Fruit fly (Drosophila melanogaster) whole organism, wandering third instar larva: ENCODE results near the gene CG12499.

Experiments used
- Abd-B ChIP-seq: fragments of >200 bp; optimal IDR thresholded peaks from 2 replicates; lab custom pipeline; 2017; ENCODE audit warnings: missing biosample characterization, missing genetic modification characterization
- CG32264 ChIP-seq: fragments of 200-800 bp; sonication (Bioruptor generic); optimal IDR thresholded peaks from 2 replicates; lab custom pipeline; 2016; ENCODE audit warnings: missing biosample characterization, missing genetic modification characterization
- CG9705 ChIP-seq: fragments of 200-800 bp; sonication (Bioruptor generic); optimal IDR thresholded peaks from 2 replicates; lab custom pipeline; 2018; ENCODE audit warnings: missing biosample characterization, mild to moderate bottlenecking, missing genetic modification characterization
- CrebA ChIP-seq: fragments of 200-800 bp; sonication (Bioruptor generic); optimal IDR thresholded peaks from 2 replicates; lab custom pipeline; 2016; ENCODE audit warnings: missing biosample characterization, mild to moderate bottlenecking, missing genetic modification characterization, borderline replicate concordance
- Dfd ChIP-seq: fragments of >200 bp; optimal IDR thresholded peaks from 2 replicates; lab custom pipeline; 2017; ENCODE audit warnings: missing biosample characterization, missing genetic modification characterization
- Dif ChIP-seq: fragments of 200-275, 200-300 bp; sonication (Bioruptor generic); optimal IDR thresholded peaks from 2 replicates; lab custom pipeline; 2018; ENCODE audit warnings: missing biosample characterization, missing genetic modification characterization; ENCODE audit not compliant: partially characterized antibody
- GATAd ChIP-seq: sonication (Bioruptor generic); optimal IDR thresholded peaks from 2 replicates; lab custom pipeline; 2016; ENCODE audit warnings: missing biosample characterization, missing genetic modification characterization
- HLH106 ChIP-seq: fragments of 200-800 bp; optimal IDR thresholded peaks from 3 replicates; lab custom pipeline; 2019; ENCODE audit warnings: missing biosample characterization, mild to moderate bottlenecking, missing genetic modification characterization, moderate library complexity
- Hnf4 ChIP-seq: fragments of 200-800 bp; sonication (Bioruptor generic); optimal IDR thresholded peaks from 2 replicates; lab custom pipeline; 2016; ENCODE audit warnings: missing biosample characterization, mild to moderate bottlenecking, missing genetic modification characterization
- Hr78 ChIP-seq: fragments of >200 bp; optimal IDR thresholded peaks from 2 replicates; lab custom pipeline; 2017; ENCODE audit warnings: missing biosample characterization, missing genetic modification characterization
- Hr83 ChIP-seq: fragments of 200-300 bp; sonication (Bioruptor generic); optimal IDR thresholded peaks from 2 replicates; lab custom pipeline; 2016; ENCODE audit warnings: missing biosample characterization, mild to moderate bottlenecking, missing genetic modification characterization, moderate library complexity; ENCODE audit not compliant: poor library complexity, severe bottlenecking
- Jra ChIP-seq: sonication (Bioruptor generic); optimal IDR thresholded peaks from 2 replicates; lab custom pipeline; 2016; ENCODE audit warnings: missing biosample characterization, missing genetic modification characterization
- Mio ChIP-seq: sonication (Bioruptor generic); optimal IDR thresholded peaks from 2 replicates; lab custom pipeline; 2016; ENCODE audit warnings: missing biosample characterization, missing genetic modification characterization
- Myc ChIP-seq: fragments of >200 bp; optimal IDR thresholded peaks from 2 replicates; lab custom pipeline; 2017
- N ChIP-seq: fragments of >200 bp; optimal IDR thresholded peaks from 2 replicates; lab custom pipeline; 2018; ENCODE audit warnings: missing biosample characterization, missing external identifiers, missing genetic modification characterization
- OdsH ChIP-seq: fragments of 200-800 bp; sonication (Bioruptor generic); optimal IDR thresholded peaks from 2 replicates; lab custom pipeline; 2016; ENCODE audit warnings: missing biosample characterization, mild to moderate bottlenecking, missing genetic modification characterization
- Rel ChIP-seq, 2 experiments: fragments of 200-800 bp; sonication (Bioruptor generic) in 1 of 2; optimal IDR thresholded peaks; 2 replicates in 1 of 2; 3 replicates in 1 of 2; lab custom pipeline; 2016 to 2019; ENCODE audit warnings: mild to moderate bottlenecking in 2 of 2, missing biosample characterization in 2 of 2, missing genetic modification characterization in 2 of 2, moderate library complexity in 1 of 2
- Sp1 ChIP-seq: fragments of 200-800 bp; sonication (Bioruptor generic); optimal IDR thresholded peaks from 3 replicates; lab custom pipeline; 2019; ENCODE audit warnings: missing biosample characterization, mild to moderate bottlenecking, missing genetic modification characterization, moderate library complexity
- Vsx2 ChIP-seq: fragments of 200-300, 225-300 bp; sonication (Bioruptor generic); optimal IDR thresholded peaks from 2 replicates; lab custom pipeline; 2018; ENCODE audit warnings: missing biosample characterization, missing genetic modification characterization; ENCODE audit not compliant: partially characterized antibody
- br ChIP-seq: fragments of 200-800 bp; sonication (Bioruptor generic); optimal IDR thresholded peaks from 2 replicates; lab custom pipeline; 2016; ENCODE audit warnings: missing biosample characterization, missing genetic modification characterization
- brk ChIP-seq: fragments of 200-800 bp; sonication (Bioruptor generic); optimal IDR thresholded peaks from 2 replicates; lab custom pipeline; 2016; ENCODE audit warnings: missing biosample characterization, mild to moderate bottlenecking, missing genetic modification characterization
- dl ChIP-seq, 2 experiments: fragments of 175-275, 200-275 bp in 1 of 2; fragments of 200-275 bp in 1 of 2; sonication (Bioruptor generic); optimal IDR thresholded peaks; lab custom pipeline; 2018; ENCODE audit warnings: mild to moderate bottlenecking in 2 of 2, missing biosample characterization in 2 of 2, missing genetic modification characterization in 2 of 2, moderate library complexity in 2 of 2; ENCODE audit not compliant: partially characterized antibody in 2 of 2, insufficient read depth in 1 of 2
- dmrt93B ChIP-seq: fragments of 200-800 bp; sonication (Bioruptor generic); optimal IDR thresholded peaks from 2 replicates; lab custom pipeline; 2018; ENCODE audit warnings: missing biosample characterization, mild to moderate bottlenecking, missing genetic modification characterization
- dsf ChIP-seq: sonication (Bioruptor generic); optimal IDR thresholded peaks from 2 replicates; lab custom pipeline; 2016; ENCODE audit warnings: missing biosample characterization, missing genetic modification characterization, borderline replicate concordance
- ey ChIP-seq: fragments of 200-800 bp; sonication (Bioruptor generic); optimal IDR thresholded peaks from 2 replicates; lab custom pipeline; 2016; ENCODE audit warnings: missing biosample characterization, missing genetic modification characterization
- foxo ChIP-seq, 2 experiments: fragments of 200-800 bp; sonication (Bioruptor generic); optimal IDR thresholded peaks; 2 replicates in 1 of 2; 3 replicates in 1 of 2; lab custom pipeline; 2016 to 2017; ENCODE audit warnings: missing biosample characterization in 2 of 2, missing genetic modification characterization in 2 of 2
- fru ChIP-seq: fragments of 200-800 bp; sonication (Bioruptor generic); optimal IDR thresholded peaks from 3 replicates; lab custom pipeline; 2016; ENCODE audit warnings: missing biosample characterization, mild to moderate bottlenecking, missing genetic modification characterization
- h ChIP-seq: fragments of 200-800 bp; sonication (Bioruptor generic); optimal IDR thresholded peaks from 3 replicates; lab custom pipeline; 2016; ENCODE audit warnings: missing biosample characterization, mild to moderate bottlenecking, missing genetic modification characterization
- jim ChIP-seq: fragments of 175-275, 200-325 bp; sonication (Bioruptor generic); optimal IDR thresholded peaks from 2 replicates; lab custom pipeline; 2016; ENCODE audit warnings: missing biosample characterization, mild to moderate bottlenecking, missing genetic modification characterization
- lola ChIP-seq: fragments of >200 bp; optimal IDR thresholded peaks from 2 replicates; lab custom pipeline; 2017; ENCODE audit warnings: missing biosample characterization, missing genetic modification characterization
- pan ChIP-seq: fragments of >200 bp; optimal IDR thresholded peaks from 2 replicates; lab custom pipeline; 2017
- psq ChIP-seq: fragments of 200-800 bp; sonication (Bioruptor generic); optimal IDR thresholded peaks from 3 replicates; lab custom pipeline; 2017; ENCODE audit warnings: missing biosample characterization, mild to moderate bottlenecking, missing genetic modification characterization, moderate library complexity
- rgr ChIP-seq: fragments of 200-800 bp; sonication (Bioruptor generic); optimal IDR thresholded peaks from 3 replicates; lab custom pipeline; 2016; ENCODE audit warnings: missing biosample characterization, mild to moderate bottlenecking, missing genetic modification characterization
- sage ChIP-seq: fragments of 200-800 bp; sonication (Bioruptor generic); optimal IDR thresholded peaks from 2 replicates; lab custom pipeline; 2016; ENCODE audit warnings: missing biosample characterization, mild to moderate bottlenecking, missing genetic modification characterization
- sv ChIP-seq: fragments of 200-800 bp; sonication (Bioruptor generic); optimal IDR thresholded peaks from 3 replicates; lab custom pipeline; 2016; ENCODE audit warnings: missing biosample characterization, missing genetic modification characterization
- tai ChIP-seq: sonication (Bioruptor generic); optimal IDR thresholded peaks from 2 replicates; lab custom pipeline; 2016; ENCODE audit warnings: missing biosample characterization, missing genetic modification characterization
- usp ChIP-seq: fragments of >200 bp; optimal IDR thresholded peaks from 2 replicates; lab custom pipeline; 2017; ENCODE audit warnings: missing biosample characterization, missing genetic modification characterization
- woc ChIP-seq: sonication (Bioruptor generic); optimal IDR thresholded peaks from 2 replicates; lab custom pipeline; 2016; ENCODE audit warnings: missing biosample characterization, mild to moderate bottlenecking, missing genetic modification characterization

The CG12499 gene

dm6 chr3R:22421618-22422017, 24.8 kb downstream of the CG12499 start:
- no peak for TF ChIP-seq Hr78 (GFP tag; lab: Kevin White, UChicago)
- no peak for TF ChIP-seq Jra
- no peak for TF ChIP-seq Myc
- no peak for TF ChIP-seq Dif (GFP tag; lab: Kevin White, UChicago)
- TF ChIP-seq jim (GFP tag; lab: Kevin White, UChicago): no peak
- TF ChIP-seq HLH106: peak; percentile 84
- TF ChIP-seq foxo (GFP tag; optimal IDR thresholded peaks at IDR 0.05; lab: Kevin White, UChicago): peak; percentile 44 to 86
- TF ChIP-seq woc (GFP tag; lab: Kevin White, UChicago): peak; percentile 67
- TF ChIP-seq sv (GFP tag; lab: Kevin White, UChicago): peak; percentile 29
- peak; percentile 76 for TF ChIP-seq br (GFP tag; lab: Kevin White, UChicago)
- TF ChIP-seq Rel (GFP tag; optimal IDR thresholded peaks at IDR 0.05; lab: Kevin White, UChicago): no peak
- TF ChIP-seq Rel (tag; optimal IDR thresholded peaks at IDR 0.05; lab: Kevin White, UChicago): peak; percentile 47
- TF ChIP-seq psq (GFP tag; lab: Kevin White, UChicago): peak; percentile 70
- peak; percentile 85 for TF ChIP-seq h (GFP tag; lab: Kevin White, UChicago)
- peak; percentile 82 for TF ChIP-seq ey (GFP tag; lab: Kevin White, UChicago)
- TF ChIP-seq rgr (GFP tag; lab: Kevin White, UChicago): peak; percentile 83
- no peak for TF ChIP-seq Hnf4 (GFP tag; lab: Kevin White, UChicago)
- TF ChIP-seq CG32264 (GFP tag; lab: Kevin White, UChicago): peak; percentile 81
- TF ChIP-seq N: no peak
- no peak for TF ChIP-seq dl (GFP tag; optimal IDR thresholded peaks at IDR 0.05; lab: Kevin White, UChicago; ENCODE audit: insufficient read depth in 1 of 2, partially characterized antibody in 2 of 2)
- TF ChIP-seq usp (GFP tag; lab: Kevin White, UChicago): no peak
- no peak for TF ChIP-seq Mio (GFP tag; lab: Kevin White, UChicago)
- no peak for TF ChIP-seq dmrt93B (GFP tag; lab: Kevin White, UChicago)
- TF ChIP-seq Hr83 (GFP tag; lab: Kevin White, UChicago): peak; percentile 44
- TF ChIP-seq Dfd (GFP tag; lab: Kevin White, UChicago): no peak
- TF ChIP-seq GATAd: no peak
- TF ChIP-seq tai (GFP tag; lab: Kevin White, UChicago): no peak
- TF ChIP-seq Abd-B: no peak
- TF ChIP-seq Vsx2 (GFP tag; lab: Kevin White, UChicago): no peak
- TF ChIP-seq pan (lab: Kevin White, UChicago): no peak
- peak; percentile 79 for TF ChIP-seq OdsH (GFP tag; lab: Kevin White, UChicago)
- TF ChIP-seq Sp1 (GFP tag; lab: Kevin White, UChicago): peak; percentile 70
- no peak for TF ChIP-seq dsf (GFP tag; lab: Kevin White, UChicago)
- peak; percentile 10 for TF ChIP-seq CG9705
- TF ChIP-seq sage (GFP tag; lab: Kevin White, UChicago): peak; percentile 35
- no peak for TF ChIP-seq brk (GFP tag; lab: Kevin White, UChicago)
- TF ChIP-seq lola (GFP tag; lab: Kevin White, UChicago): no peak
- TF ChIP-seq fru: peak; percentile 85
- TF ChIP-seq CrebA (GFP tag; lab: Kevin White, UChicago): no peak

- TF ChIP-seq Rel (GFP tag; optimal IDR thresholded peaks at IDR 0.05; lab: Kevin White, UChicago) (no peak), Rel (tag; optimal IDR thresholded peaks at IDR 0.05; lab: Kevin White, UChicago) (peak; percentile 42), HLH106 (no peak), dl (GFP tag; optimal IDR thresholded peaks at IDR 0.05; lab: Kevin White, UChicago; ENCODE audit: insufficient read depth in 1 of 2, partially characterized antibody in 2 of 2) (no peak), rgr (GFP tag; lab: Kevin White, UChicago) (peak; percentile 55), Vsx2 (GFP tag; lab: Kevin White, UChicago) (peak; percentile 55), h (GFP tag; lab: Kevin White, UChicago) (peak; percentile 51), Sp1 (GFP tag; lab: Kevin White, UChicago) (peak; percentile 7), fru (no peak), sage (GFP tag; lab: Kevin White, UChicago) (peak; percentile 31), N (no peak), OdsH (GFP tag; lab: Kevin White, UChicago) (no peak), Dif (GFP tag; lab: Kevin White, UChicago) (peak; percentile 15), foxo (GFP tag; optimal IDR thresholded peaks at IDR 0.05; lab: Kevin White, UChicago) (no peak), Myc (peak; percentile 79), br (GFP tag; lab: Kevin White, UChicago) (peak; percentile 22)
Observed at dm6 chr3R:22420911-22421310, 25.5 kb downstream of the CG12499 start, which contains the start of the genes Nop56 and mats. TSS of gene Nop56 (minus strand) at chr3R:22421068. TSS of gene mats (plus strand) at chr3R:22421161.
